Fruit fly (Drosophila melanogaster) whole organism, adult: ENCODE measurements around the gene CG11714.

Experiments
- CG11617 ChIP-seq: fragments of 200-800 bp; sonication (Bioruptor generic); optimal IDR thresholded peaks from 2 replicates; lab custom pipeline; 2017; ENCODE audit warnings: mild to moderate bottlenecking, missing biosample characterization, missing genetic modification reagents, missing genetic modification characterization
- CG12768 ChIP-seq: fragments of 200-800 bp; sonication (Bioruptor generic); optimal IDR thresholded peaks from 2 replicates; lab custom pipeline; 2017; ENCODE audit warnings: missing biosample characterization, missing genetic modification characterization, mild to moderate bottlenecking, moderate library complexity, missing genetic modification reagents
- CG14711 ChIP-seq: fragments of 200-800 bp; sonication (Bioruptor generic); optimal IDR thresholded peaks from 2 replicates; lab custom pipeline; 2018; ENCODE audit warnings: missing biosample characterization, mild to moderate bottlenecking, missing genetic modification characterization, moderate library complexity
- CG1620 ChIP-seq: fragments of 200-800 bp; sonication (Bioruptor generic); optimal IDR thresholded peaks from 2 replicates; lab custom pipeline; 2016; ENCODE audit warnings: missing biosample characterization, missing genetic modification characterization
- CG33017 ChIP-seq: fragments of 200-800 bp; sonication (Bioruptor generic); optimal IDR thresholded peaks from 2 replicates; lab custom pipeline; 2018; ENCODE audit warnings: missing biosample characterization, mild to moderate bottlenecking, missing genetic modification characterization, moderate library complexity
- CG5204 ChIP-seq: fragments of 200-800 bp; sonication (Bioruptor generic); optimal IDR thresholded peaks from 2 replicates; lab custom pipeline; 2016; ENCODE audit warnings: missing biosample characterization, missing genetic modification characterization
- CG7045 ChIP-seq: fragments of 200-800 bp; sonication (Bioruptor generic); optimal IDR thresholded peaks from 2 replicates; lab custom pipeline; 2017; ENCODE audit warnings: missing biosample characterization, mild to moderate bottlenecking, missing genetic modification characterization
- CG7101 ChIP-seq: fragments of 200-800 bp; sonication (Bioruptor generic); optimal IDR thresholded peaks from 2 replicates; lab custom pipeline; 2018; ENCODE audit warnings: missing biosample characterization, mild to moderate bottlenecking, missing genetic modification characterization, moderate library complexity
- Clk ChIP-seq: fragments of 200-800 bp; sonication (Bioruptor generic); optimal IDR thresholded peaks from 2 replicates; lab custom pipeline; 2017; ENCODE audit warnings: missing biosample characterization, missing genetic modification characterization
- Crg-1 ChIP-seq: fragments of 200-800 bp; sonication (Bioruptor generic); optimal IDR thresholded peaks from 2 replicates; lab custom pipeline; 2016; ENCODE audit warnings: missing biosample characterization, missing genetic modification characterization
- Hr96 ChIP-seq: fragments of 200-800 bp; sonication (Bioruptor generic); optimal IDR thresholded peaks from 2 replicates; lab custom pipeline; 2016; ENCODE audit warnings: missing biosample characterization, missing genetic modification characterization
- Mnt ChIP-seq: fragments of 200-800 bp; sonication (Bioruptor generic); optimal IDR thresholded peaks from 2 replicates; lab custom pipeline; 2016; ENCODE audit warnings: missing biosample characterization, mild to moderate bottlenecking, missing genetic modification characterization
- bab1 ChIP-seq: fragments of 200-800 bp; sonication (Bioruptor generic); optimal IDR thresholded peaks from 3 replicates; lab custom pipeline; 2019; ENCODE audit warnings: missing biosample characterization, mild to moderate bottlenecking, missing genetic modification characterization, moderate library complexity
- cic ChIP-seq: fragments of 200-800 bp; sonication (Bioruptor generic); optimal IDR thresholded peaks from 2 replicates; lab custom pipeline; 2017; ENCODE audit warnings: missing biosample characterization, mild to moderate bottlenecking, missing genetic modification characterization, moderate library complexity
- cnc ChIP-seq, 2 experiments: fragments of >200 bp; optimal IDR thresholded peaks; 2 replicates each; lab custom pipeline; 2017
- kay ChIP-seq: fragments of 200-800 bp; sonication (Bioruptor generic); peaks from one replicate; lab custom pipeline; 2016; ENCODE audit warnings: missing biosample characterization, missing genetic modification characterization, borderline replicate concordance
- ovo ChIP-seq: fragments of 200-800 bp; sonication (Bioruptor generic); optimal IDR thresholded peaks from 2 replicates; lab custom pipeline; 2016; ENCODE audit warnings: missing biosample characterization, missing genetic modification characterization
- pad ChIP-seq: fragments of 200-800 bp; sonication (Bioruptor generic); optimal IDR thresholded peaks from 3 replicates; lab custom pipeline; 2017; ENCODE audit warnings: missing biosample characterization, missing genetic modification characterization, mild to moderate bottlenecking, moderate library complexity, missing genetic modification reagents
- tj ChIP-seq: fragments of 200-800 bp; sonication (Bioruptor generic); optimal IDR thresholded peaks from 3 replicates; lab custom pipeline; 2017; ENCODE audit warnings: missing biosample characterization, mild to moderate bottlenecking, missing genetic modification characterization, moderate library complexity
- toe ChIP-seq: fragments of 200-800 bp; sonication (Bioruptor generic); optimal IDR thresholded peaks from 2 replicates; lab custom pipeline; 2016; ENCODE audit warnings: missing biosample characterization, missing genetic modification characterization

Gene CG11714

DNA sequence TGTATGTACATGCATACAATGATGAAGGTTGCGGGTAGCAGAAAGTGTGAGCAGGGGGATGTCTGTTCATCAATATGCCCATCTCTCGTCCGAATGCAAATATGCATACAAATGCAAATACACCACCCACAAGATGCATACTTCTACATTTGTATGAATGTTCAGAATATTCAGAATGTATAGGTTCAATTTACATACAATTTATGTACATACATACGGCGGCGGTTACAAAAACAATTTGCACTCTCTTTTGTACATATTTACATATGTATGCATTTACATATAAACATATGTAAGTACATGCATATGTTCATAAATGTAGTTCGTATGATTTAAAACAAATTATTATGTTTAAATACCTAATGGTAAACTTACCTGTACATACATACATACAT is 30.6 kb downstream of the CG11714 start:
- no peak for TF ChIP-seq CG14711 (tag; lab: Kevin White, UChicago)
- TF ChIP-seq CG5204 (GFP tag; lab: Kevin White, UChicago) = no peak
- TF ChIP-seq CG1620 (GFP tag; lab: Kevin White, UChicago) = no peak
- TF ChIP-seq kay (GFP tag; lab: Kevin White, UChicago) = peak; percentile 70
- TF ChIP-seq Hr96 (GFP tag; lab: Kevin White, UChicago) = no peak

DNA sequence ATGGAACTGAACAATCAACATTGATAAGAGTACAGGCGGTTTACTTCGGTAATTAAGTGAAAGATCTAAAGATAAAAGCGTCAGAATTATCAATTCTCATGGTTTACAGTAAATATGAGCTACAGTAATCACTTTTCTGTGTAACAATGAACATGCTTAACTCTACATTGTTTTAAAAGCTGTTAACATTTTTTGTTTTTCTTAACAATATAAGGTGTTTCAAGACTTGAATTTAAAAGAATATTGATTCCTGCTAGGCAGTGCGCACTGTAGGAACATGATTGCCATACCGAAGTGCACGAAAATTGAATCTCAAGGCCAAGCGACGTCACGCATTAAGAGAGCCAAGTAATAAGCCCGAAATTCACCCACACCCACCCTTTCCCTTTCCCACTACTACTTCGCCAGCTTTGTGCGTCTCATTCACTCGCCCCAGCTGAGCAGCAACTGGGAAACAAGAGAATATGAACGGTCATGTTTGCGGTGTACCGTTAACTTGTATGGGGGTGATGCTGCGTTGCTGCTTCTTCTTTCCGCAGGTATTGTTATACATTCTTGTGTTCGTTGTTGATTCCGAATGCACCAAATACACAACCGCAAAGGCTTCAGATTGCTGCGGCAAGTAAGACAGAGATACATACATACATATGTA is 31.2 kb downstream of the CG11714 start:
- TF ChIP-seq CG12768 (GFP tag; lab: Kevin White, UChicago) (no peak), CG5204 (GFP tag; lab: Kevin White, UChicago) (no peak), CG1620 (GFP tag; lab: Kevin White, UChicago) (no peak), Crg-1 (GFP tag; lab: Kevin White, UChicago) (no peak), Clk (no peak), toe (GFP tag; lab: Kevin White, UChicago) (no peak), Hr96 (GFP tag; lab: Kevin White, UChicago) (peak; percentile 28), cnc (optimal IDR thresholded peaks at IDR 0.05; lab: Kevin White, UChicago) (no peak), CG7101 (tag; lab: Kevin White, UChicago) (peak; percentile 51), CG11617 (GFP tag; lab: Kevin White, UChicago) (no peak), cic (no peak), Mnt (GFP tag; lab: Kevin White, UChicago) (no peak), CG14711 (tag; lab: Kevin White, UChicago) (peak; percentile 62), ovo (GFP tag; lab: Kevin White, UChicago) (peak; percentile 91), bab1 (GFP tag; lab: Kevin White, UChicago) (peak; percentile 85), CG33017 (tag; lab: Kevin White, UChicago) (peak; percentile 7), CG7045 (GFP tag; lab: Kevin White, UChicago) (peak; percentile 36), pad (GFP tag; lab: Kevin White, UChicago) (peak; percentile 96), kay (GFP tag; lab: Kevin White, UChicago) (no peak)

DNA sequence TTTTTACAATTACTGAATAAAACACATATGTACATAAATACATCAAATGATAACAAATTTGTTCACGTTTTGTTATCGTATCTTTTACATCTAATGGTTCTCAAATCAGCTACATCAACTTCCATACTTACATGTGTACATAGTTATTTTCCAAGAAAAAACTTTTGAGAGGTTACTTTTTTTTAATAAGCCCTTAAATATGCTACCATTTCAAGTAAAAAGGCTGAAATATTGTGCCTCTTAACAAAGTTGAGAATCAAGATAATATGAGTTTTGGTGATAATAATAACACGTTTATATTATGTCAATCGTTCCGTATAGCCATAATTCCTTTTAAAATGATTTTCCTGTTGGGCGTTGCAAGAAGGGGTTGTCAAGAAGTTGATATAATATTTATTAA is 32.0 kb downstream of the CG11714 start:
- TF ChIP-seq bab1 (GFP tag; lab: Kevin White, UChicago) (no peak), Hr96 (GFP tag; lab: Kevin White, UChicago) (no peak), CG33017 (tag; lab: Kevin White, UChicago) (no peak), kay (GFP tag; lab: Kevin White, UChicago) (peak; percentile 70), CG7045 (GFP tag; lab: Kevin White, UChicago) (no peak)

DNA sequence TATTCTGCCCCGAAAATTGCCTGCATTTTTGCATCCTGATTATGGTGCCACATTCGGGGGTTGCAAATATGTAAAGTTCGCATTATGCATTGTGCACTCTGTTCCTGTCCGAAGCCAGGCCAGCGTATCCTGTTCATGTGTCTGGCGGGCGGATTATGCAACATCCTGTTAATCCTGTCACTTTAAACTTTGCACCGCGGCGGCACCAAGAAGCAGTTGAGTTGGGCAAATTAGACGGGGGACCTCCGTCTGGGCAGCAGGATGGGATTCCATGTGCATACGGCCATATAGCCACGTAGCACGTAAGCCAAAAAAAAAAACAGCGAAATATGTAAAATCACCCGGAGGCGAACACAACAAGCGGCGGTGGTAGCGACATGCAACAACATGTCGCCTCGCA is 33.0 kb downstream of the CG11714 start:
- TF ChIP-seq CG7045 (GFP tag; lab: Kevin White, UChicago) (no peak), ovo (GFP tag; lab: Kevin White, UChicago) (no peak), toe (GFP tag; lab: Kevin White, UChicago) (no peak), CG7101 (tag; lab: Kevin White, UChicago) (no peak), kay (GFP tag; lab: Kevin White, UChicago) (no peak), bab1 (GFP tag; lab: Kevin White, UChicago) (no peak), cic (no peak), Clk (no peak), CG33017 (tag; lab: Kevin White, UChicago) (no peak), tj (GFP tag; lab: Kevin White, UChicago) (no peak), CG11617 (GFP tag; lab: Kevin White, UChicago) (no peak), Hr96 (GFP tag; lab: Kevin White, UChicago) (no peak), CG12768 (GFP tag; lab: Kevin White, UChicago) (no peak), CG5204 (GFP tag; lab: Kevin White, UChicago) (no peak), CG14711 (tag; lab: Kevin White, UChicago) (no peak), cnc (optimal IDR thresholded peaks at IDR 0.05; lab: Kevin White, UChicago) (no peak)

- TF ChIP-seq pad (GFP tag; lab: Kevin White, UChicago) = no peak
- no peak for TF ChIP-seq CG14711 (tag; lab: Kevin White, UChicago)
- no peak for TF ChIP-seq CG12768 (GFP tag; lab: Kevin White, UChicago)
- TF ChIP-seq CG5204 (GFP tag; lab: Kevin White, UChicago) = no peak
- TF ChIP-seq Hr96 (GFP tag; lab: Kevin White, UChicago) = no peak
- TF ChIP-seq Crg-1 (GFP tag; lab: Kevin White, UChicago) = no peak
Measured at dm6 chr3L:11488264-11488663, 34.2 kb downstream of the CG11714 start.

- peak; percentile 31 for TF ChIP-seq CG14711 (tag; lab: Kevin White, UChicago)
- no peak for TF ChIP-seq Hr96 (GFP tag; lab: Kevin White, UChicago)
- peak; percentile 18 for TF ChIP-seq CG1620 (GFP tag; lab: Kevin White, UChicago)
- TF ChIP-seq Crg-1 (GFP tag; lab: Kevin White, UChicago) = peak; percentile 4
- TF ChIP-seq CG12768 (GFP tag; lab: Kevin White, UChicago) = peak; percentile 27
- peak; percentile 56 for TF ChIP-seq CG11617 (GFP tag; lab: Kevin White, UChicago)
- peak; percentile 59 for TF ChIP-seq Mnt (GFP tag; lab: Kevin White, UChicago)
- TF ChIP-seq CG33017 (tag; lab: Kevin White, UChicago) = peak; percentile 42
- TF ChIP-seq tj (GFP tag; lab: Kevin White, UChicago) = peak; percentile 83
- no peak for TF ChIP-seq toe (GFP tag; lab: Kevin White, UChicago)
- TF ChIP-seq kay (GFP tag; lab: Kevin White, UChicago) = no peak
- TF ChIP-seq cic = peak; percentile 60
- TF ChIP-seq ovo (GFP tag; lab: Kevin White, UChicago) = peak; percentile 32
- no peak for TF ChIP-seq CG5204 (GFP tag; lab: Kevin White, UChicago)
- TF ChIP-seq CG7045 (GFP tag; lab: Kevin White, UChicago) = no peak
- no peak for TF ChIP-seq cnc (optimal IDR thresholded peaks at IDR 0.05; lab: Kevin White, UChicago)
- TF ChIP-seq bab1 (GFP tag; lab: Kevin White, UChicago) = peak; percentile 74
- peak; percentile 74 for TF ChIP-seq pad (GFP tag; lab: Kevin White, UChicago)
- no peak for TF ChIP-seq Clk
- peak; percentile 50 for TF ChIP-seq CG7101 (tag; lab: Kevin White, UChicago)
Measured at dm6 chr3L:11487327-11487973, 35.1 kb downstream of the CG11714 start, which contains the start of gene chrb. TSS of gene chrb (plus strand) at chr3L:11487550.
